Fruit fly (Drosophila melanogaster) whole organism, embryonic: ENCODE measurements around the gene IRSp53.
A peak's percentile ranks its signal among the peaks of the same experiment; 100 is the strongest.

ENCODE experiments used
- CG10209 ChIP-seq: fragments of 200-800 bp; sonication (Bioruptor generic); optimal IDR thresholded peaks from 3 replicates; lab custom pipeline; 2017; ENCODE audit warnings: missing biosample characterization, mild to moderate bottlenecking, missing genetic modification characterization, missing genetic modification reagents
- CG10543 ChIP-seq: fragments of 200-800 bp; sonication (Bioruptor generic); optimal IDR thresholded peaks from 3 replicates; lab custom pipeline; 2017; ENCODE audit warnings: missing biosample characterization, mild to moderate bottlenecking, missing genetic modification characterization, moderate library complexity
- CG10979 ChIP-seq: fragments of 200-800 bp; sonication (Bioruptor generic); optimal IDR thresholded peaks from 2 replicates; lab custom pipeline; 2018; ENCODE audit warnings: missing biosample characterization, mild to moderate bottlenecking, missing genetic modification characterization, moderate library complexity
- CG1233 ChIP-seq: fragments of 200-800 bp; sonication (Bioruptor generic); optimal IDR thresholded peaks from 4 replicates; lab custom pipeline; 2018; ENCODE audit warnings: missing biosample characterization, mild to moderate bottlenecking, missing genetic modification characterization
- CG13424 ChIP-seq: fragments of 200-800 bp; sonication (Bioruptor generic); optimal IDR thresholded peaks from 2 replicates; lab custom pipeline; 2019; ENCODE audit warnings: missing biosample characterization, mild to moderate bottlenecking, missing genetic modification characterization, moderate library complexity
- CG14014 ChIP-seq: fragments of 200-800 bp; sonication (Bioruptor generic); IDR thresholded peaks from 2 replicates; pipeline ENCODE4 v1.3.6; 2022; ENCODE audit warnings: missing biosample characterization, missing genetic modification characterization
- CG14860 ChIP-seq: fragments of 200-800 bp; sonication (Bioruptor generic); IDR thresholded peaks from 3 replicates; pipeline ENCODE4 v1.3.6; 2022; ENCODE audit warnings: missing biosample characterization, missing genetic modification characterization; ENCODE audit not compliant: partially characterized antibody
- CG15696 ChIP-seq: fragments of 200-800 bp; sonication (Bioruptor generic); optimal IDR thresholded peaks from 2 replicates; lab custom pipeline; 2019; ENCODE audit warnings: missing biosample characterization, mild to moderate bottlenecking, missing genetic modification characterization, moderate library complexity
- CG17328 ChIP-seq: fragments of 200-800 bp; sonication (Bioruptor generic); IDR thresholded peaks from 2 replicates; pipeline ENCODE4 v1.3.6; 2022; ENCODE audit warnings: missing biosample characterization, missing genetic modification characterization
- CG1832 ChIP-seq: fragments of 200-800 bp; sonication (Bioruptor generic); optimal IDR thresholded peaks from 2 replicates; lab custom pipeline; 2017; ENCODE audit warnings: missing biosample characterization, mild to moderate bottlenecking, missing genetic modification characterization, inconsistent platforms
- CG18599 ChIP-seq: fragments of 200-800 bp; sonication (Bioruptor generic); optimal IDR thresholded peaks from 3 replicates; lab custom pipeline; 2017; ENCODE audit warnings: missing biosample characterization, missing genetic modification characterization, mild to moderate bottlenecking, moderate library complexity, missing genetic modification reagents
- CG2120 ChIP-seq: fragments of 200-800 bp; sonication (Bioruptor generic); optimal IDR thresholded peaks from 3 replicates; lab custom pipeline; 2016; ENCODE audit warnings: missing biosample characterization, missing genetic modification characterization
- CG30403 ChIP-seq: fragments of 200-800 bp; sonication (Bioruptor generic); optimal IDR thresholded peaks from 3 replicates; lab custom pipeline; 2016; ENCODE audit warnings: missing biosample characterization, missing genetic modification characterization
- CG4854 ChIP-seq: fragments of 200-800 bp; sonication (Bioruptor generic); optimal IDR thresholded peaks from 2 replicates; lab custom pipeline; 2016; ENCODE audit warnings: missing biosample characterization, missing genetic modification characterization, inconsistent platforms
- CG5180 ChIP-seq: fragments of 200-800 bp; sonication (Bioruptor generic); optimal IDR thresholded peaks from 3 replicates; lab custom pipeline; 2017; ENCODE audit warnings: missing biosample characterization, missing genetic modification characterization, mild to moderate bottlenecking, moderate library complexity, missing genetic modification reagents
- CG6254 ChIP-seq: fragments of 200-800 bp; sonication (Bioruptor generic); optimal IDR thresholded peaks from 3 replicates; lab custom pipeline; 2017; ENCODE audit warnings: mild to moderate bottlenecking, missing biosample characterization, missing genetic modification reagents, missing genetic modification characterization
- CG6689 ChIP-seq: fragments of 200-800 bp; sonication (Bioruptor generic); IDR thresholded peaks from 2 replicates; pipeline ENCODE4 v1.3.6; 2022; ENCODE audit warnings: missing biosample characterization, missing genetic modification characterization
- CG7839 ChIP-seq: fragments of 200-800 bp; sonication (Bioruptor generic); optimal IDR thresholded peaks from 3 replicates; lab custom pipeline; 2018; ENCODE audit warnings: missing biosample characterization, mild to moderate bottlenecking, missing genetic modification characterization, moderate library complexity
- CG7928 ChIP-seq: fragments of 200-800 bp; sonication (Bioruptor generic); optimal IDR thresholded peaks from 2 replicates; lab custom pipeline; 2017; ENCODE audit warnings: missing biosample characterization, mild to moderate bottlenecking, missing genetic modification characterization
- CkIIα-i1 ChIP-seq: fragments of 200-800 bp; sonication (Bioruptor generic); IDR thresholded peaks from 2 replicates; pipeline ENCODE4 v1.3.6; 2022; ENCODE audit warnings: missing biosample characterization, missing genetic modification characterization
- Dbx ChIP-seq: fragments of 200-800 bp; sonication (Bioruptor generic); IDR thresholded peaks from 3 replicates; pipeline ENCODE4 v1.3.6; 2022; ENCODE audit warnings: missing biosample characterization, missing genetic modification characterization
- Fer2 ChIP-seq: fragments of 200-800 bp; sonication (Bioruptor generic); optimal IDR thresholded peaks from 2 replicates; lab custom pipeline; 2018; ENCODE audit warnings: missing biosample characterization, mild to moderate bottlenecking, missing genetic modification characterization, moderate library complexity
- Gug ChIP-seq: fragments of 200-800 bp; sonication (Bioruptor generic); IDR thresholded peaks from 4 replicates; pipeline ENCODE4 v1.3.6; 2022; ENCODE audit warnings: missing biosample characterization, missing genetic modification characterization
- Mrtf ChIP-seq: fragments of 200-800 bp; sonication (Bioruptor generic); IDR thresholded peaks from 3 replicates; pipeline ENCODE4 v1.3.6; 2022; ENCODE audit warnings: missing biosample characterization, missing genetic modification characterization
- Nf-YC ChIP-seq: fragments of 200-800 bp; optimal IDR thresholded peaks from 3 replicates; lab custom pipeline; 2019; ENCODE audit warnings: missing biosample characterization, mild to moderate bottlenecking, missing genetic modification characterization, moderate library complexity
- Optix ChIP-seq: fragments of 200-800 bp; sonication (Bioruptor generic); IDR thresholded peaks from 3 replicates; pipeline ENCODE4 v1.3.6; 2022; ENCODE audit warnings: missing biosample characterization, missing genetic modification characterization
- Pdp1 ChIP-seq, 2 experiments: fragments of 200-800 bp; sonication (Bioruptor generic); optimal IDR thresholded peaks; 3 replicates each; lab custom pipeline; 2016; ENCODE audit warnings: missing biosample characterization in 2 of 2, missing genetic modification characterization in 2 of 2, mild to moderate bottlenecking in 1 of 2, moderate library complexity in 1 of 2
- Ptx1 ChIP-seq: fragments of 200-800 bp; sonication (Bioruptor generic); IDR thresholded peaks from 2 replicates; pipeline ENCODE4 v1.3.6; 2022; ENCODE audit warnings: missing biosample characterization, missing genetic modification characterization
- Usf ChIP-seq: fragments of 200-800 bp; sonication (Bioruptor generic); optimal IDR thresholded peaks from 2 replicates; lab custom pipeline; 2017; ENCODE audit warnings: missing genotype, missing biosample characterization, missing genetic modification characterization
- bbx ChIP-seq: fragments of 200-800 bp; sonication (Bioruptor generic); IDR thresholded peaks from 2 replicates; pipeline ENCODE4 v1.3.6; 2022; ENCODE audit warnings: missing biosample characterization, missing genetic modification characterization; ENCODE audit not compliant: partially characterized antibody
- crp ChIP-seq, 2 experiments: fragments of 200-800 bp; sonication (Bioruptor generic); optimal IDR thresholded peaks; 2 replicates in 1 of 2; 3 replicates in 1 of 2; lab custom pipeline; 2017; ENCODE audit warnings: missing biosample characterization in 2 of 2, missing genetic modification characterization in 2 of 2, mild to moderate bottlenecking in 1 of 2, moderate library complexity in 1 of 2
- dpn ChIP-seq, 2 experiments: fragments of 200-800 bp; sonication (Bioruptor generic); optimal IDR thresholded peaks; 3 replicates each; lab custom pipeline; 2016; ENCODE audit warnings: missing biosample characterization in 2 of 2, missing genetic modification characterization in 2 of 2
- exex ChIP-seq: fragments of 200-800 bp; sonication (Bioruptor generic); optimal IDR thresholded peaks from 4 replicates; lab custom pipeline; 2018; ENCODE audit warnings: missing biosample characterization, mild to moderate bottlenecking, missing genetic modification characterization, moderate library complexity
- ftz-f1 ChIP-seq: fragments of 200-800 bp; sonication (Bioruptor generic); optimal IDR thresholded peaks from 2 replicates; lab custom pipeline; 2016; ENCODE audit warnings: missing biosample characterization, missing genetic modification characterization
- her ChIP-seq: fragments of 200-800 bp; sonication (Bioruptor generic); optimal IDR thresholded peaks from 2 replicates; lab custom pipeline; 2016; ENCODE audit warnings: missing biosample characterization, missing genetic modification characterization
- inv ChIP-seq: fragments of 200-800 bp; sonication (Bioruptor generic); IDR thresholded peaks from 2 replicates; pipeline ENCODE4 v1.3.6; 2022; ENCODE audit warnings: missing biosample characterization, missing genetic modification characterization; ENCODE audit not compliant: partially characterized antibody
- oc ChIP-seq: fragments of 200-800 bp; sonication (Bioruptor generic); optimal IDR thresholded peaks from 2 replicates; lab custom pipeline; 2018; ENCODE audit warnings: missing biosample characterization, mild to moderate bottlenecking, missing genetic modification characterization, moderate library complexity
- p53 ChIP-seq: fragments of 200-800 bp; sonication (Bioruptor generic); optimal IDR thresholded peaks from 2 replicates; lab custom pipeline; 2016; ENCODE audit warnings: missing biosample characterization, missing genetic modification characterization
- peb ChIP-seq: fragments of 200-800 bp; sonication (Bioruptor generic); IDR thresholded peaks from 2 replicates; pipeline ENCODE4 v1.3.6; 2022; ENCODE audit warnings: missing biosample characterization, missing genetic modification characterization
- phol ChIP-seq: fragments of 200-800 bp; sonication (Bioruptor generic); optimal IDR thresholded peaks from 3 replicates; lab custom pipeline; 2018; ENCODE audit warnings: missing biosample characterization, mild to moderate bottlenecking, missing genetic modification characterization, moderate library complexity
- psq ChIP-seq: fragments of 200-800 bp; sonication (Bioruptor generic); optimal IDR thresholded peaks from 2 replicates; lab custom pipeline; 2017; ENCODE audit warnings: missing biosample characterization, missing genetic modification characterization
- salm ChIP-seq: fragments of 200-800 bp; sonication (Bioruptor generic); optimal IDR thresholded peaks from 2 replicates; lab custom pipeline; 2018; ENCODE audit warnings: missing biosample characterization, mild to moderate bottlenecking, missing genetic modification characterization
- sens ChIP-seq: fragments of 200-800 bp; sonication (Bioruptor generic); peaks from one replicate; lab custom pipeline; 2016; ENCODE audit warnings: missing biosample characterization, missing genetic modification characterization
- slbo ChIP-seq: fragments of 200-800 bp; sonication (Bioruptor generic); IDR thresholded peaks from 2 replicates; pipeline ENCODE4 v1.3.6; 2022; ENCODE audit warnings: missing biosample characterization, missing genetic modification characterization
- sob ChIP-seq: fragments of 200-800 bp; sonication (Bioruptor generic); IDR thresholded peaks from 2 replicates; pipeline ENCODE4 v1.3.6; 2022; ENCODE audit warnings: missing biosample characterization, missing genetic modification characterization
- tgo ChIP-seq: fragments of 200-800 bp; sonication (Bioruptor generic); IDR thresholded peaks from 3 replicates; pipeline ENCODE4 v1.3.6; 2022; ENCODE audit warnings: missing biosample characterization, missing genetic modification characterization
- tin ChIP-seq: fragments of 200-800 bp; sonication (Bioruptor generic); optimal IDR thresholded peaks from 3 replicates; lab custom pipeline; 2016; ENCODE audit warnings: missing biosample characterization, missing genetic modification characterization
- vnd ChIP-seq: fragments of 200-800 bp; sonication (Bioruptor generic); IDR thresholded peaks from 3 replicates; pipeline ENCODE4 v1.3.6; 2022; ENCODE audit warnings: missing biosample characterization, missing genetic modification characterization; ENCODE audit not compliant: partially characterized antibody

The IRSp53 gene

DNA sequence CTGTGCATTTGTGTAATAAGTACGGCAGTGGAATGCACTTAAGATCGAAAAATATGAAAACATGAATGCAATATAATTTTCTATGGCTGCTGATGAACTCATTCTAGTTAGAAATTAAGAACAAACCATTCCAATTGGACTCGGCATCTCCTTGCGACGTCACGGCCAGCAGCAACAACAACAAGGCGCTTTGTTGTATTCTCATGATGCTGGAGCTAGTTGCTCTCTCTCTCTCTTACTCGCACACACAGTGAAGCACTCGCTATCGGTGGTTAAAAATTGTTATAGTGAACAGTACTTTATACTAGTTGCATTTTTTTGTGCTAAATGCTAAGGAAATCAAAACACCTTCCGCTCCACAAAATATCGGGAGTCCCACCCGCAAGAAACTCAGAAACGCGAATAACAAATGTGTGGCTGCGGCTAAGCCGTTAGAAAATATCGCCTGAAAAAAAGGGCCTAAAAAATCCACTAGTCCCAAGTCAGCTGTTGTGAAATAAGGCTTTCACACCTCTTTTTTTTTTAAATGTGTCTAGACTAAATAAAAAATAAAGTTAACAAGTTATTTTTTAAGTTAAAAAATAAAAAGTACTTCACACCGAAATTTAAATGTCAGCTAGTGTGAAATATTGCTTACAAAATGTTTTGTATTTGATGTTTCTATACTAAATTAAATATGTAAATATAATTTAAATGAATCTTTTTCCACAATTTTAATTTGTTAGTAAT, 69.9 kb downstream of the IRSp53 start, which contains the start of gene Plod (continued):
- TF ChIP-seq Optix (GFP tag; lab: Robert Waterston, UW) (no peak), tgo (peak; percentile 59), peb (no peak), oc (tag; lab: Kevin White, UChicago) (peak; percentile 62), Nf-YC (tag; lab: Kevin White, UChicago) (peak; percentile 52), CG18599 (GFP tag; lab: Kevin White, UChicago) (peak; percentile 43), Fer2 (tag; lab: Kevin White, UChicago) (no peak), CkIIα-i1 (GFP tag; lab: Robert Waterston, UW) (no peak), Usf (GFP tag; lab: Kevin White, UChicago) (no peak), tin (GFP tag; lab: Kevin White, UChicago) (peak; percentile 35), Dbx (GFP tag; lab: Robert Waterston, UW) (peak; percentile 56), CG7839 (peak; percentile 65), sob (GFP tag; lab: Robert Waterston, UW) (peak; percentile 60; the same call in 1 of the 2 replicates), sens (GFP tag; lab: Kevin White, UChicago) (peak; percentile 92), CG2120 (peak; percentile 66), CG4854 (GFP tag; lab: Kevin White, UChicago) (no peak), crp (GFP tag; optimal IDR thresholded peaks at IDR 0.05; lab: Kevin White, UChicago) (peak; percentile 88 to 98), CG13424 (tag; lab: Kevin White, UChicago) (peak; percentile 56), salm (tag; lab: Kevin White, UChicago) (peak; percentile 5), slbo (peak; percentile 56), CG5180 (GFP tag; lab: Kevin White, UChicago) (peak; percentile 41), CG10209 (GFP tag; lab: Kevin White, UChicago) (peak; percentile 21), CG1832 (no peak), ftz-f1 (GFP tag; lab: Kevin White, UChicago) (no peak), CG14014 (GFP tag; lab: Robert Waterston, UW) (no peak), CG6254 (GFP tag; lab: Kevin White, UChicago) (peak; percentile 6), CG10543 (GFP tag; lab: Kevin White, UChicago) (peak; percentile 18), Gug (GFP tag; lab: Robert Waterston, UW) (no peak), p53 (GFP tag; lab: Kevin White, UChicago) (no peak), CG30403 (peak; percentile 45), exex (tag; lab: Kevin White, UChicago) (no peak), psq (peak; percentile 43), CG7928 (GFP tag; lab: Kevin White, UChicago) (peak; percentile 9), CG10979 (tag; lab: Kevin White, UChicago) (peak; percentile 4), CG17328 (GFP tag; lab: Robert Waterston, UW) (peak; percentile 59), her (GFP tag; lab: Kevin White, UChicago) (peak; percentile 51), Ptx1 (GFP tag; lab: Robert Waterston, UW) (peak; percentile 41; the same call in 1 of the 2 replicates), inv (GFP tag; lab: Robert Waterston, UW) (no peak), CG6689 (GFP tag; lab: Robert Waterston, UW) (peak; percentile 47), CG14860 (GFP tag; lab: Robert Waterston, UW) (no peak; the same call in 2 of the 3 replicates), phol (tag; lab: Kevin White, UChicago) (peak; percentile 62), vnd (GFP tag; lab: Robert Waterston, UW) (no peak), Mrtf (GFP tag; lab: Robert Waterston, UW) (peak; percentile 40; the same call in 1 of the 3 replicates), CG1233 (GFP tag; lab: Kevin White, UChicago) (peak; percentile 17), Pdp1 (GFP tag; optimal IDR thresholded peaks at IDR 0.05; lab: Kevin White, UChicago) (peak in 1 of 2 experiments; percentile 61), CG15696 (peak; percentile 25), bbx (GFP tag; lab: Robert Waterston, UW) (peak; percentile 65; the same call in 1 of the 2 replicates), dpn (GFP tag; optimal IDR thresholded peaks at IDR 0.05; lab: Kevin White, UChicago) (peak; percentile 46 to 47)
